Fruit fly (Drosophila melanogaster): ENCODE measurements around the gene VhaPPA1-1.

Gene VhaPPA1-1

dm6 chr3R:14852610-14853009 is 51.3 kb downstream of the VhaPPA1-1 start:
- TF ChIP-seq CG11617 (GFP tag; optimal IDR thresholded peaks at IDR 0.05) (no peak), toe (GFP tag; optimal IDR thresholded peaks at IDR 0.05) (no peak), tj (GFP tag; optimal IDR thresholded peaks at IDR 0.05) (peak; percentile 26), pad (GFP tag; optimal IDR thresholded peaks at IDR 0.05) (no peak), CG1620 (GFP tag; optimal IDR thresholded peaks at IDR 0.05) (no peak), Mnt (GFP tag; optimal IDR thresholded peaks at IDR 0.05) (no peak), Crg-1 (GFP tag; optimal IDR thresholded peaks at IDR 0.05) (no peak)

Data from whole organism, adult.